Worm (Caenorhabditis elegans) whole organism, L3 larva: ENCODE results near the gene puf-9.

Source experiments
- fkh-10 ChIP-seq: sonication (generic microtip); optimal IDR thresholded peaks from 2 replicates; lab custom pipeline; 2017; ENCODE audit warnings: missing biosample characterization, missing genetic modification reagents, missing genetic modification characterization
- fos-1 ChIP-seq: fragments of 150-350 bp; optimal IDR thresholded peaks from 2 replicates; lab custom pipeline; 2014; ENCODE audit warnings: missing biosample characterization, missing genetic modification characterization
- nhr-25 ChIP-seq: sonication (generic microtip); optimal IDR thresholded peaks from 2 replicates; lab custom pipeline; 2017; ENCODE audit warnings: missing biosample characterization, missing genetic modification characterization
- nhr-77 ChIP-seq: fragments of 150-350 bp; optimal IDR thresholded peaks from 2 replicates; lab custom pipeline; 2014; ENCODE audit warnings: missing biosample characterization, missing genetic modification characterization
- unc-39 ChIP-seq: sonication (generic microtip); optimal IDR thresholded peaks from 4 replicates; lab custom pipeline; 2017; ENCODE audit warnings: missing biosample characterization, missing genetic modification characterization
- unc-62 ChIP-seq: fragments of 150-350 bp; sonication (generic microtip); optimal IDR thresholded peaks from 4 replicates; lab custom pipeline; 2014; ENCODE audit warnings: missing biosample characterization, missing genetic modification reagents, missing genetic modification characterization
- ztf-4 ChIP-seq: fragments of 150-350 bp; optimal IDR thresholded peaks from 2 replicates; lab custom pipeline; 2014; ENCODE audit warnings: missing biosample characterization, missing genetic modification characterization

DNA sequence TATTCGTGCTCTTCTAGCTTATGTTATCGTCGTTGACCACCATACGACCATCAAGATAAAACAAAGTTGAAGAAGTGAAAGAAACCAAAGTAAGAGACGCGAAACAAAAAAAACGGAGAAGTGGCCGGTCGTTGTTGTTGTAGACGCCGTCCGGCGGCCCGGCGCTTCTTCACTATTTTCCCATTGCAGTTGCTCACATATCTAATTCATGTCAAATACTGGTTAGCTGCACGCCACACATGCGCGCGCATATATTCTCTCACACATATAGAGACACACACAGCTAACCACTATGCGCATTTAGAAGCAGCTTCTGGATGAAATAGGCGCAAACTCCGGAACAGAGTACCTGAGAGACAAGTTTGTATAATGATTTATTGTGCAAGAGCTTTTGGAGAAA is 26.6 kb downstream of the puf-9 start:
- no peak for TF ChIP-seq nhr-77 (tag; lab: Kevin White, UChicago)
- no peak for TF ChIP-seq nhr-25 (tag; lab: Kevin White, UChicago)
- TF ChIP-seq unc-62 (GFP tag; lab: Kevin White, UChicago) = no peak
- no peak for TF ChIP-seq ztf-4 (tag; lab: Kevin White, UChicago)
- no peak for TF ChIP-seq fos-1 (tag; lab: Kevin White, UChicago)
- TF ChIP-seq unc-39 = no peak
- TF ChIP-seq fkh-10 (GFP tag; lab: Kevin White, UChicago) = no peak
